Fruit fly (Drosophila melanogaster): ENCODE measurements around the gene Zip99C.

Zip99C gene

DNA sequence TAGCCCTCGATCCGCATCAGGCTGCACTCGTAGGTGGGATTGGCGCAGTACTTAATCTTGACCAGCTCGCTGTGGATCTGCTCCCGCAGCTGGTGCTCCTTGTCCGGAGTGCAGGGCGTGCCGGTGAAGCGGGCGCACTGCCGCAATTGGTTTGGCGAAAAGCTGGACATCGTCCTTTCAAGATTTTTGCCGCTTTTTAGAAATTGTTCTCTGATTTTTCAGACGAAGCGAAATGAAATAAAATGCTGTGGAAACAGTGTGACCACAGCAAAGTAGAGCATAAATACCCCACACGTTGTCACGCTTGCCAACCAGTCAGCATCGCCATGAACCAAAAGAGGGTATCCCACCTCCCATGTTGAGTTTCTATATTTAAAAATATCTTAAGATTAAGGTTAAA lies 11.5 kb downstream of the Zip99C start, which contains the start of gene dgt1:
Gene dgt1, minus strand, starts transcription at position 264 of the 400 bp plus-strand sequence.
- TF ChIP-seq E2f2 (GFP tag; IDR thresholded peaks at IDR 0.05) (peak; percentile 91), dm (GFP tag; optimal IDR thresholded peaks at IDR 0.05) (peak; percentile 42), slou (GFP tag; optimal IDR thresholded peaks at IDR 0.05) (no peak), bigmax (GFP tag; optimal IDR thresholded peaks at IDR 0.05) (peak; percentile 90), Opbp (GFP tag; IDR thresholded peaks at IDR 0.05; ENCODE audit: partially characterized antibody) (peak; percentile 58; the same call in 1 of the 3 replicates), BEAF-32 (GFP tag; optimal IDR thresholded peaks at IDR 0.05) (peak; percentile 38), CG34376 (GFP tag; optimal IDR thresholded peaks at IDR 0.05) (peak; percentile 15), CG1603 (tag; optimal IDR thresholded peaks at IDR 0.05) (no peak), unc-4 (GFP tag; IDR thresholded peaks at IDR 0.05; ENCODE audit: partially characterized antibody) (0 out of 2 replicates have a peak, but pooled peaks have one; percentile 16), pita (GFP tag; optimal IDR thresholded peaks at IDR 0.05) (peak; percentile 71), phol (tag; optimal IDR thresholded peaks at IDR 0.05) (peak; percentile 14), MESR4 (GFP tag; optimal IDR thresholded peaks at IDR 0.05) (peak; percentile 95), Elba2 (GFP tag; optimal IDR thresholded peaks at IDR 0.05) (peak; percentile 40), MBD-R2 (GFP tag; IDR thresholded peaks at IDR 0.05) (peak; percentile 80), CG17829 (tag; optimal IDR thresholded peaks at IDR 0.05) (peak; percentile 41), nerfin-1 (tag; optimal IDR thresholded peaks at IDR 0.05) (no peak), CG15514 (GFP tag; optimal IDR thresholded peaks at IDR 0.05) (peak; percentile 93), bab2 (GFP tag; optimal IDR thresholded peaks at IDR 0.05) (no peak), pzg (GFP tag; optimal IDR thresholded peaks at IDR 0.05) (peak; percentile 89), CG10543 (GFP tag; optimal IDR thresholded peaks at IDR 0.05) (no peak), ato (GFP tag; IDR thresholded peaks at IDR 0.05; ENCODE audit: partially characterized antibody) (0 out of 2 replicates have a peak, but pooled peaks have one; percentile 29), CG13287 (GFP tag; IDR thresholded peaks at IDR 0.05; ENCODE audit: partially characterized antibody) (peak; percentile 32; the same call in 1 of the 2 replicates), pho (GFP tag; optimal IDR thresholded peaks at IDR 0.05) (no peak), HmgD (GFP tag; optimal IDR thresholded peaks at IDR 0.05) (peak; percentile 5), grn (GFP tag; optimal IDR thresholded peaks at IDR 0.05) (no peak), Chrac-16 (GFP tag; optimal IDR thresholded peaks at IDR 0.05) (no peak), D19A (tag; optimal IDR thresholded peaks at IDR 0.05) (no peak), Ets97D (GFP tag; optimal IDR thresholded peaks at IDR 0.05) (peak; percentile 43), Sry-δ (GFP tag; optimal IDR thresholded peaks at IDR 0.05) (peak; percentile 20), CG17328 (GFP tag; IDR thresholded peaks at IDR 0.05) (0 out of 2 replicates have a peak, but pooled peaks have one; percentile 10), nmo (GFP tag; optimal IDR thresholded peaks at IDR 0.05) (peak; percentile 6), CG12236 (GFP tag; optimal IDR thresholded peaks at IDR 0.05) (no peak), Bgb (GFP tag; IDR thresholded peaks at IDR 0.05; ENCODE audit: partially characterized antibody) (peak; percentile 11; the same call in 1 of the 2 replicates), CG4617 (GFP tag; optimal IDR thresholded peaks at IDR 0.05; ENCODE audit: borderline replicate concordance) (peak; percentile 88), CG12155 (GFP tag; optimal IDR thresholded peaks at IDR 0.05) (peak; percentile 78), CG9797 (GFP tag; optimal IDR thresholded peaks at IDR 0.05) (peak; percentile 88), Max (GFP tag; optimal IDR thresholded peaks at IDR 0.05) (peak; percentile 37), CG32767 (GFP tag; IDR thresholded peaks at IDR 0.05) (no peak), Eip74EF (GFP tag; optimal IDR thresholded peaks at IDR 0.05) (no peak), HHEX (GFP tag; optimal IDR thresholded peaks at IDR 0.05) (no peak), Med (GFP tag) (peak; percentile 69), ems (GFP tag; optimal IDR thresholded peaks at IDR 0.05) (peak; percentile 14), CG14710 (tag; optimal IDR thresholded peaks at IDR 0.05) (peak; percentile 85), trem (tag; optimal IDR thresholded peaks at IDR 0.05) (peak; percentile 41), Dp (GFP tag; optimal IDR thresholded peaks at IDR 0.05) (peak; percentile 93), YL-1 (GFP tag; optimal IDR thresholded peaks at IDR 0.05) (peak; percentile 80), zfh2 (GFP tag; optimal IDR thresholded peaks at IDR 0.05) (no peak), Myb (GFP tag; optimal IDR thresholded peaks at IDR 0.05) (peak; percentile 67), gfzf (GFP tag; optimal IDR thresholded peaks at IDR 0.05) (peak; percentile 93)

All from whole organism, embryonic.